Worm (Caenorhabditis elegans) whole organism, L1 larva: ENCODE data around the gene C43H6.12.

Experiments
- C04F5.9 ChIP-seq: sonication (generic microtip); optimal IDR thresholded peaks from 2 replicates; lab custom pipeline; 2016; ENCODE audit warnings: missing genetic modification characterization, missing compliant biosample characterization
- C16A3.4 ChIP-seq: fragments of 150-350 bp; optimal IDR thresholded peaks from 2 replicates; lab custom pipeline; 2014; ENCODE audit warnings: missing biosample characterization, missing genetic modification characterization
- Y116A8C.19 ChIP-seq: sonication (generic microtip); optimal IDR thresholded peaks from 2 replicates; lab custom pipeline; 2016; ENCODE audit warnings: missing compliant biosample characterization, missing genetic modification characterization, borderline replicate concordance
- alr-1 ChIP-seq: fragments of 200-800 bp; sonication (Bioruptor generic); optimal IDR thresholded peaks from 2 replicates; lab custom pipeline; 2018; ENCODE audit warnings: borderline replicate concordance, mild to moderate bottlenecking, missing genetic modification characterization, missing compliant biosample characterization
- aly-2 ChIP-seq: fragments of 150-350 bp; optimal IDR thresholded peaks from 2 replicates; lab custom pipeline; 2014; ENCODE audit warnings: missing biosample characterization, missing genetic modification characterization
- blmp-1 ChIP-seq: fragments of 150-350 bp; optimal IDR thresholded peaks from 2 replicates; lab custom pipeline; 2014; ENCODE audit warnings: missing biosample characterization, missing genetic modification characterization
- ceh-8 ChIP-seq: fragments of 200-800 bp; sonication (Bioruptor generic); optimal IDR thresholded peaks from 2 replicates; lab custom pipeline; 2018; ENCODE audit warnings: mild to moderate bottlenecking, missing genetic modification characterization, moderate library complexity, missing compliant biosample characterization
- ceh-90 ChIP-seq: sonication (generic microtip); optimal IDR thresholded peaks from 2 replicates; lab custom pipeline; 2016; ENCODE audit warnings: missing genetic modification characterization, missing compliant biosample characterization
- ces-1 ChIP-seq: fragments of 150-350 bp; optimal IDR thresholded peaks from 2 replicates; lab custom pipeline; 2014; ENCODE audit warnings: missing biosample characterization, missing genetic modification reagents, missing genetic modification characterization
- efl-1 ChIP-seq, 4 experiments: fragments of 150-350 bp; optimal IDR thresholded peaks in 3 of 4; peaks in 1 of 4; 1 replicate in 1 of 4; 2 replicates in 3 of 4; lab custom pipeline; 2014; ENCODE audit warnings: missing biosample characterization in 2 of 4, missing genetic modification characterization in 2 of 4, missing genetic modification reagents in 2 of 4
- egl-13 ChIP-seq: sonication (generic microtip); optimal IDR thresholded peaks from 2 replicates; lab custom pipeline; 2016; ENCODE audit warnings: missing genotype, missing genetic modification reagents, missing genetic modification characterization, missing compliant biosample characterization
- elt-3 ChIP-seq, 6 experiments: fragments of 150-350 bp in 1 of 6; sonication (generic microtip); optimal IDR thresholded peaks; 2 replicates each; lab custom pipeline; 2017 to 2018; ENCODE audit warnings: missing biosample characterization in 6 of 6, missing genetic modification characterization in 6 of 6, inconsistent platforms in 1 of 6
- ets-5 ChIP-seq: fragments of 200-800 bp; sonication (Bioruptor generic); IDR thresholded peaks from 2 replicates; pipeline ENCODE4 v1.3.6; 2022; ENCODE audit warnings: missing genetic modification characterization, missing compliant biosample characterization
- fkh-10 ChIP-seq: sonication (generic microtip); optimal IDR thresholded peaks from 2 replicates; lab custom pipeline; 2017; ENCODE audit warnings: missing biosample characterization, missing genetic modification reagents, missing genetic modification characterization
- hlh-4 ChIP-seq: sonication (generic microtip); optimal IDR thresholded peaks from 2 replicates; lab custom pipeline; 2016; ENCODE audit warnings: mild to moderate bottlenecking, missing genetic modification characterization, missing compliant biosample characterization
- hpl-2 ChIP-seq: fragments of 150-350 bp; optimal IDR thresholded peaks from 2 replicates; lab custom pipeline; 2014; ENCODE audit warnings: missing biosample characterization, missing genetic modification reagents, missing genetic modification characterization
- irx-1 ChIP-seq: sonication (generic microtip); optimal IDR thresholded peaks from 2 replicates; lab custom pipeline; 2016; ENCODE audit warnings: missing genetic modification characterization, missing compliant biosample characterization
- isw-1 ChIP-seq: fragments of 200-800 bp; sonication (Bioruptor generic); IDR thresholded peaks from 2 replicates; pipeline ENCODE4 v1.3.6; 2022; ENCODE audit warnings: missing genetic modification characterization, missing compliant biosample characterization
- lin-13 ChIP-seq: fragments of 150-350 bp; optimal IDR thresholded peaks from 2 replicates; lab custom pipeline; 2014; ENCODE audit warnings: missing biosample characterization, missing genetic modification reagents, missing genetic modification characterization
- lin-14 ChIP-seq: fragments of 200-800 bp; sonication (Bioruptor generic); optimal IDR thresholded peaks from 2 replicates; lab custom pipeline; 2018; ENCODE audit warnings: mild to moderate bottlenecking, missing genetic modification characterization, moderate library complexity, missing compliant biosample characterization
- lin-15B ChIP-seq: fragments of 150-350 bp; sonication (generic microtip); optimal IDR thresholded peaks from 3 replicates; lab custom pipeline; 2014; ENCODE audit warnings: missing biosample characterization, missing genetic modification characterization
- lin-35 ChIP-seq, 2 experiments: fragments of 150-350 bp; optimal IDR thresholded peaks; 2 replicates each; lab custom pipeline; 2014; ENCODE audit warnings: missing biosample characterization in 2 of 2, missing genetic modification characterization in 2 of 2, missing genetic modification reagents in 2 of 2
- lir-3 ChIP-seq: sonication (generic microtip); optimal IDR thresholded peaks from 2 replicates; lab custom pipeline; 2016; ENCODE audit warnings: mild to moderate bottlenecking, missing genetic modification characterization, moderate library complexity, missing compliant biosample characterization; ENCODE audit not compliant: poor library complexity
- mab-9 ChIP-seq: fragments of 200-800 bp; sonication (Bioruptor generic); IDR thresholded peaks from 2 replicates; pipeline ENCODE4 v1.3.6; 2022; ENCODE audit warnings: missing genetic modification reagents, missing genetic modification characterization, missing compliant biosample characterization
- mdl-1 ChIP-seq, 2 experiments: fragments of 150-350 bp; optimal IDR thresholded peaks; 2 replicates each; lab custom pipeline; 2014 to 2017; ENCODE audit warnings: missing biosample characterization in 2 of 2, missing genetic modification characterization in 2 of 2, inconsistent platforms in 1 of 2
- mep-1 ChIP-seq: fragments of 150-350 bp; optimal IDR thresholded peaks from 2 replicates; lab custom pipeline; 2014; ENCODE audit warnings: missing biosample characterization, missing genetic modification characterization
- nhr-20 ChIP-seq: sonication (generic microtip); optimal IDR thresholded peaks from 2 replicates; lab custom pipeline; 2016; ENCODE audit warnings: mild to moderate bottlenecking, missing genetic modification characterization, missing compliant biosample characterization
- nhr-71 ChIP-seq: sonication (generic microtip); optimal IDR thresholded peaks from 2 replicates; lab custom pipeline; 2016; ENCODE audit warnings: mild to moderate bottlenecking, missing genetic modification characterization, moderate library complexity, missing compliant biosample characterization
- nhr-77 ChIP-seq: fragments of 150-350 bp; optimal IDR thresholded peaks from 2 replicates; lab custom pipeline; 2014; ENCODE audit warnings: missing biosample characterization, missing genetic modification characterization
- nhr-84 ChIP-seq: sonication (generic microtip); optimal IDR thresholded peaks from 2 replicates; lab custom pipeline; 2017; ENCODE audit warnings: missing biosample characterization, missing genetic modification characterization
- nhr-90 ChIP-seq: sonication (generic microtip); optimal IDR thresholded peaks from 2 replicates; lab custom pipeline; 2016; ENCODE audit warnings: mild to moderate bottlenecking, missing genetic modification characterization, missing compliant biosample characterization; ENCODE audit not compliant: poor library complexity
- pax-3 ChIP-seq: fragments of 200-800 bp; sonication (Bioruptor generic); optimal IDR thresholded peaks from 2 replicates; lab custom pipeline; 2018; ENCODE audit warnings: mild to moderate bottlenecking, missing genetic modification characterization, moderate library complexity, missing compliant biosample characterization
- pqm-1 ChIP-seq: sonication (generic microtip); optimal IDR thresholded peaks from 3 replicates; lab custom pipeline; 2017; ENCODE audit warnings: missing biosample characterization, missing genetic modification characterization
- snpc-4 ChIP-seq: fragments of 150-350 bp; optimal IDR thresholded peaks from 2 replicates; lab custom pipeline; 2014; ENCODE audit warnings: missing biosample characterization, missing genetic modification characterization
- sptf-1 ChIP-seq: fragments of 150-350 bp; optimal IDR thresholded peaks from 2 replicates; lab custom pipeline; 2014; ENCODE audit warnings: missing biosample characterization, missing genetic modification characterization
- unc-130 ChIP-seq: fragments of 150-350 bp; optimal IDR thresholded peaks from 2 replicates; lab custom pipeline; 2017; ENCODE audit warnings: missing biosample characterization, missing genetic modification characterization, inconsistent platforms
- unc-62 ChIP-seq: fragments of 150-350 bp; optimal IDR thresholded peaks from 2 replicates; lab custom pipeline; 2014; ENCODE audit warnings: missing biosample characterization, missing genetic modification reagents, missing genetic modification characterization
- unc-98 ChIP-seq: fragments of 200-800 bp; sonication (Bioruptor generic); IDR thresholded peaks from 2 replicates; pipeline ENCODE4 v1.3.6; 2022; ENCODE audit warnings: missing genetic modification characterization, missing compliant biosample characterization
- vab-15 ChIP-seq: sonication (generic microtip); optimal IDR thresholded peaks from 2 replicates; lab custom pipeline; 2017; ENCODE audit warnings: missing genotype, mild to moderate bottlenecking, missing genetic modification characterization, missing compliant biosample characterization
- xbp-1 ChIP-seq: sonication (generic microtip); optimal IDR thresholded peaks from 2 replicates; lab custom pipeline; 2016; ENCODE audit warnings: missing genetic modification characterization, missing compliant biosample characterization
- zag-1 ChIP-seq: fragments of 150-350 bp; optimal IDR thresholded peaks from 2 replicates; lab custom pipeline; 2014; ENCODE audit warnings: missing biosample characterization, missing genetic modification characterization
- zip-4 ChIP-seq: fragments of 200-800 bp; sonication (Bioruptor generic); optimal IDR thresholded peaks from 2 replicates; lab custom pipeline; 2018; ENCODE audit warnings: mild to moderate bottlenecking, missing genetic modification characterization, moderate library complexity, missing compliant biosample characterization
- ztf-11 ChIP-seq, 2 experiments: sonication (generic microtip); optimal IDR thresholded peaks; 2 replicates each; lab custom pipeline; 2016 to 2017; ENCODE audit warnings: missing genetic modification characterization in 2 of 2, missing biosample characterization in 1 of 2, missing compliant biosample characterization in 1 of 2

Gene C43H6.12

ce11 chrX:2432459-2432858, 23.1 kb downstream of the C43H6.12 start (continued):
- TF ChIP-seq vab-15 (tag; lab: Kevin White, UChicago) (no peak), ces-1 (GFP tag; lab: Kevin White, UChicago) (no peak), xbp-1 (tag; lab: Kevin White, UChicago) (no peak), nhr-20 (peak; percentile 52), lin-13 (GFP tag; lab: Kevin White, UChicago) (no peak), nhr-84 (tag; lab: Kevin White, UChicago) (no peak), efl-1 (optimal IDR thresholded peaks at IDR 0.05; lab: Kevin White, UChicago) (no peak), efl-1 (GFP tag; optimal IDR thresholded peaks at IDR 0.05 in 1 of 2; lab: Kevin White, UChicago) (no peak), nhr-77 (tag; lab: Kevin White, UChicago) (no peak), aly-2 (tag; lab: Kevin White, UChicago) (no peak), nhr-71 (peak; percentile 54), egl-13 (tag; lab: Kevin White, UChicago) (no peak), snpc-4 (tag; lab: Kevin White, UChicago) (no peak), mdl-1 (tag; optimal IDR thresholded peaks at IDR 0.05; lab: Kevin White, UChicago) (peak in 1 of 2 experiments; percentile 31), Y116A8C.19 (tag; lab: Kevin White, UChicago) (no peak), elt-3 (tag; optimal IDR thresholded peaks at IDR 0.05; lab: Kevin White, UChicago) (peak in 1 of 6 experiments; percentile 19), hpl-2 (no peak), ets-5 (GFP tag; lab: Robert Waterston, UW) (no peak), sptf-1 (tag; lab: Kevin White, UChicago) (no peak), mab-9 (GFP tag; lab: Robert Waterston, UW) (no peak), pqm-1 (tag; lab: Kevin White, UChicago) (no peak), nhr-90 (no peak), hlh-4 (tag; lab: Kevin White, UChicago) (no peak), ceh-8 (GFP tag; lab: Kevin White, UChicago) (no peak), unc-98 (GFP tag; lab: Robert Waterston, UW) (no peak), zag-1 (no peak), ztf-11 (tag; optimal IDR thresholded peaks at IDR 0.05; lab: Kevin White, UChicago) (no peak), pax-3 (no peak), mep-1 (tag; lab: Kevin White, UChicago) (peak; percentile 82), unc-130 (tag; lab: Kevin White, UChicago) (no peak), lir-3 (tag; lab: Kevin White, UChicago) (no peak), lin-14 (peak; percentile 93), lin-15B (tag; lab: Kevin White, UChicago) (no peak), C04F5.9 (no peak), irx-1 (tag; lab: Kevin White, UChicago) (peak; percentile 27), C16A3.4 (tag; lab: Kevin White, UChicago) (no peak), ceh-90 (tag; lab: Kevin White, UChicago) (no peak), unc-62 (GFP tag; lab: Kevin White, UChicago) (no peak), lin-35 (GFP tag; optimal IDR thresholded peaks at IDR 0.05; lab: Kevin White, UChicago) (peak in 1 of 2 experiments; percentile 48), blmp-1 (tag; lab: Kevin White, UChicago) (peak; percentile 95)
- TF ChIP-seq, all 84 proteins: peak for 21

ce11 chrX:2433805-2434204, 24.4 kb downstream of the C43H6.12 start:
- TF ChIP-seq lin-15B (tag; lab: Kevin White, UChicago) (no peak), isw-1 (GFP tag; lab: Robert Waterston, UW) (no peak), zip-4 (GFP tag; lab: Kevin White, UChicago) (no peak), lin-35 (GFP tag; optimal IDR thresholded peaks at IDR 0.05; lab: Kevin White, UChicago) (no peak), alr-1 (tag; lab: Kevin White, UChicago) (no peak), fkh-10 (GFP tag; lab: Kevin White, UChicago) (no peak)
- TF ChIP-seq, all 84 proteins: peak for 0
